Fruit fly (Drosophila melanogaster): ENCODE results near the gene subdued.
A peak's percentile ranks its signal among the peaks of the same experiment; 100 is the strongest.

Gene subdued

DNA sequence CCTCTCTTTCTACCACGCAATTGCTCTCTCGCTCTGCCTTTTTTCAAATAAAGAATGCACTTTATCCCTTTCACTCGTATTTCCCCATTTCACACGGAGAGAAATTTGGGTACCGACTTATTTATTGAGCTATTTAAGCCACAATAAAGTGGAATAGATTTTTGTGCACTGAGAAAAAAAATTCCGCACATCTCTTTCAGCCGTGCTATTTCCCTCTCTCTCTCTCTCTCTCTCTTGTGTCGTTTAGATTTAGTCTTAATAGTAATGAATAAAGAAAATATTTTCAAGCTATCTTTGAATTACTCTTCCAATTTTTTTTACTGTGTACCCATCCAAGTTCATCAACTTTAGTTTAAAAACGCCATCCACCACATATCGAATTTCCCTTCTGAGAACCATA lies 18.9 kb downstream of the subdued start:
- TF ChIP-seq rgr (GFP tag; optimal IDR thresholded peaks at IDR 0.05) (peak; percentile 41), sage (GFP tag; optimal IDR thresholded peaks at IDR 0.05) (peak; percentile 40), br (GFP tag; optimal IDR thresholded peaks at IDR 0.05) (peak; percentile 35), Vsx2 (GFP tag; optimal IDR thresholded peaks at IDR 0.05; ENCODE audit: partially characterized antibody) (no peak), Dfd (GFP tag; optimal IDR thresholded peaks at IDR 0.05) (no peak), OdsH (GFP tag; optimal IDR thresholded peaks at IDR 0.05) (peak; percentile 26), psq (GFP tag; optimal IDR thresholded peaks at IDR 0.05) (peak; percentile 14), foxo (GFP tag; optimal IDR thresholded peaks at IDR 0.05) (peak in 1 of 2 experiments; percentile 60), HLH106 (tag; optimal IDR thresholded peaks at IDR 0.05) (peak; percentile 50), fru (GFP tag; optimal IDR thresholded peaks at IDR 0.05) (peak; percentile 48), pan (optimal IDR thresholded peaks at IDR 0.05) (no peak), Myc (optimal IDR thresholded peaks at IDR 0.05) (no peak), Sp1 (GFP tag; optimal IDR thresholded peaks at IDR 0.05) (peak; percentile 36), h (GFP tag; optimal IDR thresholded peaks at IDR 0.05) (peak; percentile 37), N (GFP tag; optimal IDR thresholded peaks at IDR 0.05) (no peak), Hr78 (GFP tag; optimal IDR thresholded peaks at IDR 0.05) (no peak), dsf (GFP tag; optimal IDR thresholded peaks at IDR 0.05; ENCODE audit: borderline replicate concordance) (no peak), dmrt93B (GFP tag; optimal IDR thresholded peaks at IDR 0.05) (no peak), Hnf4 (GFP tag; optimal IDR thresholded peaks at IDR 0.05) (no peak), CG32264 (GFP tag; optimal IDR thresholded peaks at IDR 0.05) (peak; percentile 4), ey (GFP tag; optimal IDR thresholded peaks at IDR 0.05) (peak; percentile 34)

DNA sequence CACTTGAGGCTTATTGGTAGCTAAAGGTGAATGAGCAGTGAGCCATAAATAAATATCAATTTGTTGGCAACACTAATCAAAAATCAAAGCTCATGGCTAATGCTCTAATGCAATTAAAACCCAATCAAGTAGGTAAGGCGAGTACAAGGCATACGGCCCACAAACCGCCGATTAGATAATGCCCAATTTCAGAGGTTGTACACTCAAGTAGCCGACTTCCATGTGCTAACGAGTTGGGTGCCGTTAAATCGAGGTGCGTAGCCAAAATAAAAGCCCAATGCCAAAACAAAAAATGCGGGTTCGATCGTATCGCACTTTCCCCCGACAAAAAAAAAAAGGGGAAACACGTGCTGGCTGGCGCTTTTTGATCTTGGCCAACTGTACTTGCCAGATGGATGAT lies 20.5 kb downstream of the subdued start:
- TF ChIP-seq CrebA (GFP tag; optimal IDR thresholded peaks at IDR 0.05; ENCODE audit: borderline replicate concordance): no peak
- TF ChIP-seq h (GFP tag; optimal IDR thresholded peaks at IDR 0.05): peak; percentile 40
- TF ChIP-seq brk (GFP tag; optimal IDR thresholded peaks at IDR 0.05): no peak
- no peak for TF ChIP-seq br (GFP tag; optimal IDR thresholded peaks at IDR 0.05)
- TF ChIP-seq foxo (GFP tag; optimal IDR thresholded peaks at IDR 0.05): no peak
- no peak for TF ChIP-seq CG9705 (GFP tag; optimal IDR thresholded peaks at IDR 0.05)
- no peak for TF ChIP-seq sage (GFP tag; optimal IDR thresholded peaks at IDR 0.05)
- no peak for TF ChIP-seq Mio (GFP tag; optimal IDR thresholded peaks at IDR 0.05)
- TF ChIP-seq Hr78 (GFP tag; optimal IDR thresholded peaks at IDR 0.05): no peak
- TF ChIP-seq dsf (GFP tag; optimal IDR thresholded peaks at IDR 0.05; ENCODE audit: borderline replicate concordance): no peak
- no peak for TF ChIP-seq ey (GFP tag; optimal IDR thresholded peaks at IDR 0.05)
- TF ChIP-seq HLH106 (tag; optimal IDR thresholded peaks at IDR 0.05): no peak
- no peak for TF ChIP-seq lola (GFP tag; optimal IDR thresholded peaks at IDR 0.05)
- TF ChIP-seq Rel (GFP tag; optimal IDR thresholded peaks at IDR 0.05): no peak
- TF ChIP-seq Rel (tag; optimal IDR thresholded peaks at IDR 0.05): peak; percentile 66
- no peak for TF ChIP-seq Vsx2 (GFP tag; optimal IDR thresholded peaks at IDR 0.05; ENCODE audit: partially characterized antibody)

DNA sequence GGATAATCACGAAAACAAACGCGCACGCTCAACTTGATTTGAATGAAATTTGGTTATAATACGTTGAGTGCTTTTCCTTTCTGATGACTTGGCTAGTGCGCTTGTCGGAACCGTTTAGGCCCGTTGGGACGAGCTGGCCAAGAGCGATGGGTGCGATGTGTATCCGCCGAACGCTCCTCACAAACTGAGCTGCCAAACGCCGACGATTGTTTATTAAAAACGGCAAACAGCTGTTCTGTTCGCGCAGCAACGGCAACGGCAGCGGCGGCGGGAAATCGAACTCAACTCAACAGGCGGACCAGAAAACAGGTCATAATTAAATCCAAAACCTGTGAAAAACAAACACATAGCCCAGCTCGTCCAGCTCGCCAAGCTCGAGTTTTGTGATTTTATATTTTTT lies 21.6 kb downstream of the subdued start:
- TF ChIP-seq Rel (GFP tag; optimal IDR thresholded peaks at IDR 0.05): no peak
- peak; percentile 4 for TF ChIP-seq Rel (tag; optimal IDR thresholded peaks at IDR 0.05)
- TF ChIP-seq usp (GFP tag; optimal IDR thresholded peaks at IDR 0.05): no peak
- peak; percentile 25 for TF ChIP-seq h (GFP tag; optimal IDR thresholded peaks at IDR 0.05)

DNA sequence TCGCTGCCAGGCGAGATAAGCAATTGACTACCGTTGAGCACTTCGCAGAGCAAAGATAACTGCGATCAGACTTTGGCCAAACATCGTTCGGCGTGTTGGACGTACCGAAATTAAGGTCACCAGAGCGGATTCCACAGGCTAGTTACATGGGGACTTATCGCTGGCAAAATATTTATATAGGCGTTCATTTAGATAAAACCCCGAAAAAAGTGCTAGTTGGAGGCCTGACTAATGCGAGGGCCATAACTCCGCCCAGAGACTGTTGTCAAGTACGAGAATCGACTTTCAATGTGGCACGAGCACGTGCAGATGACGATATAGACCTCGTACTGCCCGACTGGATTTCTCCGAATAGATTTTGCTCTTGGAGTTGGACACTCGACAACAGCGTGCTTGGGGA lies 22.6 kb downstream of the subdued start:
- TF ChIP-seq h (GFP tag; optimal IDR thresholded peaks at IDR 0.05) (no peak), sv (GFP tag; optimal IDR thresholded peaks at IDR 0.05) (no peak), rgr (GFP tag; optimal IDR thresholded peaks at IDR 0.05) (no peak)

DNA sequence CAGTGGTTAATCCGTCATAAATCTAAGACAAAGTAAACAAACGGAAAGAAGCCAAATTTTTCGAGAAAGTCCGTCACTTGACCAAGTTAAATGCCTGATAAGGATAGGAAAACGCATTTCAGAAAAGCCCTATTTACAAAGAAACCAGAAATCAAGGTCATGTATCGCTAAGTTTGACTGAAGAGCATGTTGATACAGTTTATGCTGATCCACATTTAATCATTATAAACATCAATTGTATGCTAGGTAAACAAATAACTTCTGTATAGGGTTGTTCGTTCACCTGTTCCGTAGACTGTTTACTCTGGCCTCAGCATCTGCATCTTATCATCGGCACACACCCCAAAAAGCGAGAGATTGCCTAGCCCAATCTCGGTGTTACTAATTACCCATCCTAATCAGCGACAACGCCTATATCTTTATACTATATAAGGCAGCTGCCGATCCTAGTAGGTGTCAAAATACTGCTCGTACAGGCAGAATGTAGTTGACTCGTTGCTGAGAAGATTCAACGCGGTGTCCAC lies 29.6 kb downstream of the subdued start, which contains the start of gene CG16727:
CG16727 (plus strand) TSS at position 474 of the 524 bp plus-strand sequence.
- TF ChIP-seq Vsx2 (GFP tag; optimal IDR thresholded peaks at IDR 0.05; ENCODE audit: partially characterized antibody) (no peak), jim (GFP tag; optimal IDR thresholded peaks at IDR 0.05) (no peak), dmrt93B (GFP tag; optimal IDR thresholded peaks at IDR 0.05) (no peak), OdsH (GFP tag; optimal IDR thresholded peaks at IDR 0.05) (peak; percentile 29), h (GFP tag; optimal IDR thresholded peaks at IDR 0.05) (peak; percentile 6), rgr (GFP tag; optimal IDR thresholded peaks at IDR 0.05) (peak; percentile 17), Sp1 (GFP tag; optimal IDR thresholded peaks at IDR 0.05) (peak; percentile 24)
